Fruit fly (Drosophila melanogaster) whole organism, embryonic: ENCODE results near the gene CG43759.
A peak's percentile ranks its signal among the peaks of the same experiment; 100 is the strongest.

Experiments
- Ada2b ChIP-seq: fragments of 200-800 bp; sonication (Bioruptor generic); IDR thresholded peaks from 2 replicates; pipeline ENCODE4 v1.3.6; 2022; ENCODE audit warnings: missing biosample characterization, missing genetic modification characterization
- Adf1 ChIP-seq: fragments of 200-800 bp; sonication (Bioruptor generic); IDR thresholded peaks from 2 replicates; pipeline ENCODE4 v1.3.6; 2022; ENCODE audit warnings: missing biosample characterization, missing genetic modification characterization
- BtbVII ChIP-seq: fragments of 200-800 bp; sonication (Bioruptor generic); optimal IDR thresholded peaks from 3 replicates; lab custom pipeline; 2017; ENCODE audit warnings: missing biosample characterization, mild to moderate bottlenecking, missing genetic modification characterization
- Bteb2 ChIP-seq: fragments of 200-800 bp; sonication (Bioruptor generic); optimal IDR thresholded peaks from 2 replicates; lab custom pipeline; 2016; ENCODE audit warnings: missing biosample characterization, missing genetic modification characterization
- CG10321 ChIP-seq: fragments of 200-800 bp; sonication (Bioruptor generic); IDR thresholded peaks from 2 replicates; pipeline ENCODE4 v1.3.6; 2022; ENCODE audit warnings: missing biosample characterization, missing genetic modification characterization
- CG10654 ChIP-seq: fragments of 200-800 bp; sonication (Bioruptor generic); optimal IDR thresholded peaks from 2 replicates; lab custom pipeline; 2016; ENCODE audit warnings: missing biosample characterization, missing genetic modification characterization
- CG15601 ChIP-seq: fragments of 200-800 bp; sonication (Bioruptor generic); optimal IDR thresholded peaks from 3 replicates; lab custom pipeline; 2019; ENCODE audit warnings: missing biosample characterization, mild to moderate bottlenecking, missing genetic modification characterization, moderate library complexity
- CG16815 ChIP-seq: fragments of 200-800 bp; sonication (Bioruptor generic); optimal IDR thresholded peaks from 3 replicates; lab custom pipeline; 2017; ENCODE audit warnings: missing biosample characterization, mild to moderate bottlenecking, missing genetic modification characterization
- CG16863 ChIP-seq: fragments of 200-800 bp; sonication (Bioruptor generic); optimal IDR thresholded peaks from 3 replicates; lab custom pipeline; 2016; ENCODE audit warnings: missing biosample characterization, missing genetic modification characterization
- CG17186 ChIP-seq: fragments of 200-800 bp; sonication (Bioruptor generic); optimal IDR thresholded peaks from 3 replicates; lab custom pipeline; 2017; ENCODE audit warnings: missing biosample characterization, missing genetic modification reagents, missing genetic modification characterization
- CG17361 ChIP-seq: fragments of 200-800 bp; sonication (Bioruptor generic); IDR thresholded peaks from 3 replicates; pipeline ENCODE4 v1.3.6; 2022; ENCODE audit warnings: missing biosample characterization, missing genetic modification characterization
- CG6175 ChIP-seq: fragments of 200-800 bp; sonication (Bioruptor generic); IDR thresholded peaks from 3 replicates; pipeline ENCODE4 v1.3.6; 2022; ENCODE audit warnings: missing biosample characterization, missing genetic modification characterization
- CG6854 ChIP-seq: fragments of 200-800 bp; sonication (Bioruptor generic); optimal IDR thresholded peaks from 3 replicates; lab custom pipeline; 2017; ENCODE audit warnings: missing biosample characterization, mild to moderate bottlenecking, missing genetic modification characterization
- CG7963 ChIP-seq: fragments of 200-800 bp; sonication (Bioruptor generic); IDR thresholded peaks from 3 replicates; pipeline ENCODE4 v1.3.6; 2022; ENCODE audit warnings: missing biosample characterization, missing genetic modification characterization; ENCODE audit not compliant: partially characterized antibody
- CG8478 ChIP-seq: fragments of >200 bp; optimal IDR thresholded peaks from 2 replicates; lab custom pipeline; 2018
- CG9797 ChIP-seq: fragments of 200-800 bp; sonication (Bioruptor generic); optimal IDR thresholded peaks from 3 replicates; lab custom pipeline; 2018; ENCODE audit warnings: missing biosample characterization, mild to moderate bottlenecking, missing genetic modification characterization
- CkIIα-i1 ChIP-seq: fragments of 200-800 bp; sonication (Bioruptor generic); IDR thresholded peaks from 2 replicates; pipeline ENCODE4 v1.3.6; 2022; ENCODE audit warnings: missing biosample characterization, missing genetic modification characterization
- Dbx ChIP-seq: fragments of 200-800 bp; sonication (Bioruptor generic); IDR thresholded peaks from 3 replicates; pipeline ENCODE4 v1.3.6; 2022; ENCODE audit warnings: missing biosample characterization, missing genetic modification characterization
- Deaf1 ChIP-seq: fragments of 200-800 bp; optimal IDR thresholded peaks from 3 replicates; lab custom pipeline; 2019; ENCODE audit warnings: missing biosample characterization, mild to moderate bottlenecking, missing genetic modification characterization, moderate library complexity
- ERR ChIP-seq: fragments of 200-800 bp; sonication (Bioruptor generic); optimal IDR thresholded peaks from 2 replicates; lab custom pipeline; 2016; ENCODE audit warnings: missing biosample characterization, missing genetic modification characterization
- Eip74EF ChIP-seq, 2 experiments: fragments of 200-800 bp in 1 of 2; fragments of >200 bp in 1 of 2; sonication (Bioruptor generic) in 1 of 2; optimal IDR thresholded peaks; 2 replicates each; lab custom pipeline; 2017 to 2019; ENCODE audit warnings: missing biosample characterization in 2 of 2, missing genetic modification characterization in 2 of 2, mild to moderate bottlenecking in 1 of 2, moderate library complexity in 1 of 2
- HLHmδ ChIP-seq: fragments of 200-800 bp; sonication (Bioruptor generic); optimal IDR thresholded peaks from 2 replicates; lab custom pipeline; 2018; ENCODE audit warnings: missing biosample characterization, mild to moderate bottlenecking, missing genetic modification characterization, moderate library complexity
- Hr3 ChIP-seq: fragments of 200-800 bp; sonication (Bioruptor generic); optimal IDR thresholded peaks from 3 replicates; lab custom pipeline; 2016; ENCODE audit warnings: missing biosample characterization, missing genetic modification characterization
- Hr51 ChIP-seq, 2 experiments: fragments of 200-800 bp; sonication (Bioruptor generic); optimal IDR thresholded peaks; 2 replicates in 1 of 2; 3 replicates in 1 of 2; lab custom pipeline; 2016 to 2018; ENCODE audit warnings: missing biosample characterization in 2 of 2, missing genetic modification characterization in 2 of 2, mild to moderate bottlenecking in 1 of 2, moderate library complexity in 1 of 2
- Pdp1 ChIP-seq, 2 experiments: fragments of 200-800 bp; sonication (Bioruptor generic); optimal IDR thresholded peaks; 3 replicates each; lab custom pipeline; 2016; ENCODE audit warnings: missing biosample characterization in 2 of 2, missing genetic modification characterization in 2 of 2, mild to moderate bottlenecking in 1 of 2, moderate library complexity in 1 of 2
- Sin3A ChIP-seq: fragments of >200 bp; optimal IDR thresholded peaks from 2 replicates; lab custom pipeline; 2018
- Sry-δ ChIP-seq: fragments of 200-800 bp; sonication (Bioruptor generic); optimal IDR thresholded peaks from 2 replicates; lab custom pipeline; 2016; ENCODE audit warnings: missing biosample characterization, missing genetic modification characterization
- Stat92E ChIP-seq, 3 experiments: fragments of >200 bp in 2 of 3; fragments of 200-800 bp in 1 of 3; sonication (Bioruptor generic) in 1 of 3; optimal IDR thresholded peaks; 2 replicates each; lab custom pipeline; 2017 to 2019; ENCODE audit warnings: missing biosample characterization in 3 of 3, missing genetic modification characterization in 3 of 3, mild to moderate bottlenecking in 1 of 3, moderate library complexity in 1 of 3
- Xbp1 ChIP-seq: fragments of 200-800 bp; sonication (Bioruptor generic); optimal IDR thresholded peaks from 3 replicates; lab custom pipeline; 2016; ENCODE audit warnings: missing biosample characterization, mild to moderate bottlenecking, missing genetic modification characterization
- ash1 ChIP-seq: fragments of 200-800 bp; sonication (Bioruptor generic); optimal IDR thresholded peaks from 2 replicates; lab custom pipeline; 2018; ENCODE audit warnings: missing biosample characterization, mild to moderate bottlenecking, missing genetic modification characterization
- chinmo ChIP-seq: fragments of 200-800 bp; sonication (Bioruptor generic); IDR thresholded peaks from 4 replicates; pipeline ENCODE4 v1.3.6; 2022; ENCODE audit warnings: missing biosample characterization, missing genetic modification characterization; ENCODE audit not compliant: partially characterized antibody
- danr ChIP-seq: fragments of 200-800 bp; sonication (Bioruptor generic); IDR thresholded peaks from 2 replicates; pipeline ENCODE4 v1.3.6; 2022; ENCODE audit warnings: missing biosample characterization, missing genetic modification characterization
- dmrt11E ChIP-seq: fragments of 200-800 bp; sonication (Bioruptor generic); optimal IDR thresholded peaks from 3 replicates; lab custom pipeline; 2018; ENCODE audit warnings: missing biosample characterization, mild to moderate bottlenecking, missing genetic modification characterization, moderate library complexity
- gem ChIP-seq: fragments of 200-800 bp; sonication (Bioruptor generic); optimal IDR thresholded peaks from 2 replicates; lab custom pipeline; 2019; ENCODE audit warnings: missing biosample characterization, mild to moderate bottlenecking, missing genetic modification characterization, moderate library complexity
- gro ChIP-seq: fragments of 200-800 bp; sonication (Bioruptor generic); optimal IDR thresholded peaks from 2 replicates; lab custom pipeline; 2016; ENCODE audit warnings: missing biosample characterization, missing genetic modification characterization
- her ChIP-seq: fragments of 200-800 bp; sonication (Bioruptor generic); optimal IDR thresholded peaks from 2 replicates; lab custom pipeline; 2016; ENCODE audit warnings: missing biosample characterization, missing genetic modification characterization
- hkb ChIP-seq, 2 experiments: fragments of 200-800 bp in 1 of 2; fragments of >200 bp in 1 of 2; sonication (Bioruptor generic) in 1 of 2; IDR thresholded peaks in 1 of 2; optimal IDR thresholded peaks in 1 of 2; 2 replicates each; pipeline versions ENCODE4 v1.3.6 to Lab custom; 2017 to 2022; ENCODE audit warnings: missing biosample characterization in 1 of 2, missing genetic modification characterization in 1 of 2
- insv ChIP-seq, 2 experiments: fragments of 200-800 bp; sonication (Bioruptor generic); optimal IDR thresholded peaks; 3 replicates each; lab custom pipeline; 2016 to 2018; ENCODE audit warnings: missing biosample characterization in 2 of 2, missing genetic modification characterization in 2 of 2
- jing ChIP-seq: fragments of 200-800 bp; sonication (Bioruptor generic); optimal IDR thresholded peaks from 2 replicates; lab custom pipeline; 2018; ENCODE audit warnings: missing biosample characterization, mild to moderate bottlenecking, missing genetic modification characterization
- kni ChIP-seq: fragments of 200-800 bp; sonication (Bioruptor generic); optimal IDR thresholded peaks from 3 replicates; lab custom pipeline; 2017; ENCODE audit warnings: mild to moderate bottlenecking, missing biosample characterization, missing genetic modification reagents, missing genetic modification characterization
- lola ChIP-seq, 3 experiments: fragments of >200 bp in 2 of 3; fragments of 200-800 bp in 1 of 3; sonication (Bioruptor generic) in 1 of 3; optimal IDR thresholded peaks; 2 replicates each; lab custom pipeline; 2017 to 2019; ENCODE audit warnings: missing biosample characterization in 3 of 3, missing genetic modification characterization in 3 of 3, mild to moderate bottlenecking in 1 of 3, moderate library complexity in 1 of 3
- mam ChIP-seq: fragments of 200-800 bp; sonication (Bioruptor generic); optimal IDR thresholded peaks from 3 replicates; lab custom pipeline; 2016; ENCODE audit warnings: missing biosample characterization, missing genetic modification characterization
- nau ChIP-seq: fragments of 200-800 bp; sonication (Bioruptor generic); optimal IDR thresholded peaks from 3 replicates; lab custom pipeline; 2017; ENCODE audit warnings: missing biosample characterization, mild to moderate bottlenecking, missing genetic modification characterization, missing genetic modification reagents
- phol ChIP-seq: fragments of 200-800 bp; sonication (Bioruptor generic); optimal IDR thresholded peaks from 3 replicates; lab custom pipeline; 2018; ENCODE audit warnings: missing biosample characterization, mild to moderate bottlenecking, missing genetic modification characterization, moderate library complexity
- sens ChIP-seq: fragments of 200-800 bp; sonication (Bioruptor generic); peaks from one replicate; lab custom pipeline; 2016; ENCODE audit warnings: missing biosample characterization, missing genetic modification characterization
- so ChIP-seq: fragments of 200-800 bp; sonication (Bioruptor generic); IDR thresholded peaks from 3 replicates; pipeline ENCODE4 v1.3.6; 2022; ENCODE audit warnings: missing biosample characterization, missing genetic modification characterization
- sob ChIP-seq: fragments of 200-800 bp; sonication (Bioruptor generic); IDR thresholded peaks from 2 replicates; pipeline ENCODE4 v1.3.6; 2022; ENCODE audit warnings: missing biosample characterization, missing genetic modification characterization
- tio ChIP-seq: fragments of 200-800 bp; sonication (Bioruptor generic); optimal IDR thresholded peaks from 2 replicates; lab custom pipeline; 2017; ENCODE audit warnings: missing biosample characterization, missing genetic modification characterization, inconsistent platforms
- tll ChIP-seq, 2 experiments: fragments of 200-800 bp in 1 of 2; fragments of >200 bp in 1 of 2; sonication (Bioruptor generic) in 1 of 2; optimal IDR thresholded peaks; 2 replicates each; lab custom pipeline; 2017 to 2019; ENCODE audit warnings: missing biosample characterization in 2 of 2, missing genetic modification characterization in 2 of 2, mild to moderate bottlenecking in 1 of 2, moderate library complexity in 1 of 2
- toy ChIP-seq: fragments of 200-800 bp; sonication (Bioruptor generic); IDR thresholded peaks from 2 replicates; pipeline ENCODE4 v1.3.6; 2022; ENCODE audit warnings: missing biosample characterization, missing genetic modification characterization

Gene CG43759

dm6 chrX:18924713-18925112, 5.4 kb upstream of the CG43759 start (continued):
- TF ChIP-seq Xbp1 (no peak), CG15601 (tag; lab: Kevin White, UChicago) (no peak), Dbx (no peak), insv (GFP tag; optimal IDR thresholded peaks at IDR 0.05; lab: Kevin White, UChicago) (no peak), Sin3A (lab: Kevin White, UChicago) (no peak), BtbVII (GFP tag; lab: Kevin White, UChicago) (no peak), tio (no peak), jing (GFP tag; lab: Kevin White, UChicago) (no peak), danr (GFP tag; lab: Robert Waterston, UW) (no peak), CG6854 (GFP tag; lab: Kevin White, UChicago) (no peak), Sry-δ (GFP tag; lab: Kevin White, UChicago) (no peak), CG9797 (no peak), gro (GFP tag; lab: Kevin White, UChicago) (no peak), gem (tag; lab: Kevin White, UChicago) (peak; percentile 2), nau (GFP tag; lab: Kevin White, UChicago) (no peak), mam (GFP tag; lab: Kevin White, UChicago) (no peak), Ada2b (GFP tag; lab: Robert Waterston, UW) (no peak), toy (GFP tag; lab: Robert Waterston, UW) (no peak), CG10321 (GFP tag; lab: Robert Waterston, UW) (no peak), CG17186 (GFP tag; lab: Kevin White, UChicago) (no peak), Hr3 (GFP tag; lab: Kevin White, UChicago) (no peak), phol (tag; lab: Kevin White, UChicago) (no peak), sens (peak; percentile 3), CG10654 (GFP tag; lab: Kevin White, UChicago) (no peak), dmrt11E (tag; lab: Kevin White, UChicago) (no peak), ERR (GFP tag; lab: Kevin White, UChicago) (no peak), so (no peak), CG17361 (GFP tag; lab: Robert Waterston, UW) (no peak), CG16863 (GFP tag; lab: Kevin White, UChicago) (no peak), HLHmδ (GFP tag; lab: Kevin White, UChicago) (no peak), ash1 (no peak), Hr51 (GFP tag; optimal IDR thresholded peaks at IDR 0.05; lab: Kevin White, UChicago) (no peak)

- TF ChIP-seq Eip74EF (GFP tag; optimal IDR thresholded peaks at IDR 0.05; lab: Kevin White, UChicago) (no peak), CG7963 (no peak), Adf1 (GFP tag; lab: Robert Waterston, UW) (peak; percentile 62), Pdp1 (GFP tag; optimal IDR thresholded peaks at IDR 0.05; lab: Kevin White, UChicago) (no peak), Stat92E (GFP tag; optimal IDR thresholded peaks at IDR 0.05; lab: Kevin White, UChicago) (no peak), CG9797 (no peak), sob (GFP tag; lab: Robert Waterston, UW) (no peak), hkb (optimal IDR thresholded peaks at IDR 0.05; lab: Kevin White, UChicago) (no peak), hkb (GFP tag; IDR thresholded peaks at IDR 0.05; lab: Robert Waterston, UW) (no peak), Bteb2 (GFP tag; lab: Kevin White, UChicago) (no peak), CG6175 (GFP tag; lab: Robert Waterston, UW) (peak; percentile 46; the same call in 1 of the 3 replicates), lola (GFP tag; optimal IDR thresholded peaks at IDR 0.05; lab: Kevin White, UChicago) (no peak), CG16815 (GFP tag; lab: Kevin White, UChicago) (no peak), Deaf1 (tag; lab: Kevin White, UChicago) (peak; percentile 40), kni (GFP tag; lab: Kevin White, UChicago) (peak; percentile 1), her (GFP tag; lab: Kevin White, UChicago) (no peak), so (no peak), CG8478 (lab: Kevin White, UChicago) (no peak), tll (GFP tag; optimal IDR thresholded peaks at IDR 0.05; lab: Kevin White, UChicago) (no peak), chinmo (peak; percentile 63; the same call in 1 of the 4 replicates), CkIIα-i1 (GFP tag; lab: Robert Waterston, UW) (no peak)
Observed at dm6 chrX:18925685-18926371, 4.3 kb upstream of the CG43759 start.
